Worm (Caenorhabditis elegans): Measurements from ENCODE around the gene istr-1.

The istr-1 gene

DNA sequence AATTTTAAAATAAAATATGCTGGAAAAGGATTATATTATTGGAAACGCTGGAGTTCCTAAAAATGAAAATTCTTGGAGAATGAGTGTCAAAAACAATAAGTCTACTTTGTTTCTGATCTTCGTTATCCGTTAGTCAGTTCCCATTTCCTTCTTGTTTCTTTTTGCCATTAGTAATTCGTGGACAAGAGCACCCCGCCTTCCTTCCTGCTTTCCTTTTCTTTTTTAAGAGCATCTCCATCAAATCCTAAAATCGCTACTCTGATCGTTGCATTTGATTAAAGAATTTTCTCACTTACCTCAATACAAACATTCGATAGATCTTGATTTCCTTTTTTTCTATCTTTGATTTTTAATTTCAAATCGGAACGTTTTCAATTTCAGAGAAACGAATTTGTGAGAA lies 17.9 kb upstream of the istr-1 start, which contains the start of gene frpr-15:
Gene frpr-15 (plus strand): TSS at position 301 of the 400 bp plus-strand sequence.
- TF ChIP-seq ceh-45 (GFP tag; IDR thresholded peaks at IDR 0.05) (no peak), syd-9 (tag; optimal IDR thresholded peaks at IDR 0.05) (no peak), K09A11.1 (tag; optimal IDR thresholded peaks at IDR 0.05; ENCODE audit: insufficient read depth) (no peak), lim-6 (tag; optimal IDR thresholded peaks at IDR 0.05) (no peak), nhr-11 (tag; optimal IDR thresholded peaks at IDR 0.05) (no peak), rnt-1 (tag; optimal IDR thresholded peaks at IDR 0.05) (no peak), nhr-232 (tag; optimal IDR thresholded peaks at IDR 0.05) (no peak), fkh-10 (GFP tag; optimal IDR thresholded peaks at IDR 0.05) (no peak), ceh-34 (tag; optimal IDR thresholded peaks at IDR 0.05) (no peak), pqm-1 (tag; optimal IDR thresholded peaks at IDR 0.05) (no peak), dmd-4 (tag; optimal IDR thresholded peaks at IDR 0.05; ENCODE audit: borderline replicate concordance) (no peak), lin-11 (tag; optimal IDR thresholded peaks at IDR 0.05) (no peak), tbx-7 (tag; optimal IDR thresholded peaks at IDR 0.05) (no peak), ceh-19 (GFP tag; optimal IDR thresholded peaks at IDR 0.05) (no peak)

DNA sequence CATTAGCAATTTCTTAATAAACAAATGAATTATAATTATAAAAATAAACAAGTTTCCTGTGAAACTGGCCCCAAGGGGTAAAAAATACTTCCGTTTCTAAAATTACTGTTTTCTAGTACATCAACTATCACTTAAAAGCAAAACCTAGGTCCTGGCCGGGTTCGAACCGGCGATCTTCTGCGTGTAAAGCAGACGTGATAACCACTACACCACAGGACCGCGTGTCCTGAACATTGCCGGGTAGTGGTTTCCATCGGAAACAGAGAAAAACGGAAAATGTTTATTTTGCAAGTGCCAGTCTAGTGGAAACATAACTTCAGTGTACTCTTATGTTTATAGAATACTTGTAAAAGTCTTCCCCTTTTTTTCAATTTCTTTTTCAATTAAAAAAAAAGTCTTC lies 14.5 kb upstream of the istr-1 start:
- TF ChIP-seq ceh-14 (tag; optimal IDR thresholded peaks at IDR 0.05) (no peak), nfya-1 (tag; optimal IDR thresholded peaks at IDR 0.05) (no peak), hlh-6 (tag; optimal IDR thresholded peaks at IDR 0.05) (no peak), F13H6.1 (tag; optimal IDR thresholded peaks at IDR 0.05) (no peak), dmd-4 (tag; optimal IDR thresholded peaks at IDR 0.05; ENCODE audit: borderline replicate concordance) (no peak), hlh-15 (tag; optimal IDR thresholded peaks at IDR 0.05) (no peak), unc-3 (GFP tag; conservative IDR thresholded peaks at IDR 0.05) (no peak), unc-3 (tag; optimal IDR thresholded peaks at IDR 0.05) (no peak), pros-1 (tag; optimal IDR thresholded peaks at IDR 0.05) (no peak), ets-4 (tag; optimal IDR thresholded peaks at IDR 0.05) (no peak), K09A11.1 (tag; optimal IDR thresholded peaks at IDR 0.05; ENCODE audit: insufficient read depth) (no peak), sox-2 (GFP tag; IDR thresholded peaks at IDR 0.05) (no peak), ceh-45 (GFP tag; IDR thresholded peaks at IDR 0.05) (no peak), zip-5 (tag; optimal IDR thresholded peaks at IDR 0.05) (no peak), C08G9.2 (tag; optimal IDR thresholded peaks at IDR 0.05) (no peak), madf-2 (tag; optimal IDR thresholded peaks at IDR 0.05) (no peak), sdc-2 (tag; optimal IDR thresholded peaks at IDR 0.05) (no peak), syd-9 (tag; optimal IDR thresholded peaks at IDR 0.05) (no peak), dve-1 (tag; optimal IDR thresholded peaks at IDR 0.05) (no peak)

DNA sequence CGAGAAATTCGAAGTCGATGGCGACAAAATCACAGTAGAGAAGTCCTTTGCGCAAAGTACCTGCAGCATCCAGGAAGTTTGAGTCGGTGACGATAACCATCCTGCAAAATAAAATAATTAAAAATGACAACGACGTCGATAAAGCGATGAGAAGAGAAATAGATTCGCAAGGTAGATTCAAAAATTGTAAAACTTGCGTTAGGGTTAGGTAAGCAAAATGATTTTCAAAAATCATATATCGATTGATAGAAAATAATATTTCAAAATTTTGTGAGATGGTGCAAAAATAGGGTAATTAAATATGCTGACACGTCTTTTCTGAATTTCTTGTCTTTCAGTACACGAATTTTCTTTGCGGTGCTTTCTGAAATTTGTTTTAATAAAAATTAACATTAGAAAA lies 2.5 kb upstream of the istr-1 start, which contains the start of gene parn-1:
Gene parn-1 (minus strand): TSS at position 101 of the 400 bp plus-strand sequence.
- TF ChIP-seq pha-2 (tag; optimal IDR thresholded peaks at IDR 0.05), result no peak
- no peak for TF ChIP-seq Y22D7AL.16 (tag; optimal IDR thresholded peaks at IDR 0.05)
- TF ChIP-seq ceh-48 (tag; optimal IDR thresholded peaks at IDR 0.05), result no peak
- TF ChIP-seq ref-2 (tag; optimal IDR thresholded peaks at IDR 0.05), result no peak
- TF ChIP-seq fax-1 (tag; optimal IDR thresholded peaks at IDR 0.05), result no peak
- TF ChIP-seq ama-1 (optimal IDR thresholded peaks at IDR 0.05), result no peak
- no peak for TF ChIP-seq hlh-13 (GFP tag; optimal IDR thresholded peaks at IDR 0.05)
- TF ChIP-seq ceh-31 (tag; optimal IDR thresholded peaks at IDR 0.05), result no peak
- no peak for TF ChIP-seq dve-1 (tag; optimal IDR thresholded peaks at IDR 0.05)
- no peak for TF ChIP-seq lim-6 (tag; optimal IDR thresholded peaks at IDR 0.05)
- no peak for TF ChIP-seq tbx-7 (tag; optimal IDR thresholded peaks at IDR 0.05)
- TF ChIP-seq nfya-1 (tag; optimal IDR thresholded peaks at IDR 0.05), result no peak
- TF ChIP-seq ceh-14 (tag; optimal IDR thresholded peaks at IDR 0.05), result no peak
- TF ChIP-seq elt-2 (tag; optimal IDR thresholded peaks at IDR 0.05), result no peak
- no peak for TF ChIP-seq ztf-16 (tag; optimal IDR thresholded peaks at IDR 0.05)
- no peak for TF ChIP-seq tbx-2 (tag; optimal IDR thresholded peaks at IDR 0.05)
